Fruit fly (Drosophila melanogaster) whole organism, embryonic: ENCODE measurements around the gene CG7173.
A peak's percentile ranks its signal among the peaks of the same experiment; 100 is the strongest.

Source experiments
- Awh ChIP-seq: fragments of 200-800 bp; sonication (Bioruptor generic); IDR thresholded peaks from 2 replicates; pipeline ENCODE4, ENCODE4 v1.3.6; 2022; ENCODE audit warnings: missing biosample characterization, missing genetic modification characterization
- CG10209 ChIP-seq: fragments of 200-800 bp; sonication (Bioruptor generic); optimal IDR thresholded peaks from 3 replicates; lab custom pipeline; 2017; ENCODE audit warnings: missing biosample characterization, mild to moderate bottlenecking, missing genetic modification characterization, missing genetic modification reagents
- CG10431 ChIP-seq: fragments of 200-800 bp; sonication (Bioruptor generic); optimal IDR thresholded peaks from 3 replicates; lab custom pipeline; 2018; ENCODE audit warnings: missing biosample characterization, mild to moderate bottlenecking, missing genetic modification characterization
- CG13775 ChIP-seq: fragments of 200-800 bp; sonication (Bioruptor generic); optimal IDR thresholded peaks from 3 replicates; lab custom pipeline; 2017; ENCODE audit warnings: missing biosample characterization, mild to moderate bottlenecking, missing genetic modification characterization
- CG15696 ChIP-seq: fragments of 200-800 bp; sonication (Bioruptor generic); optimal IDR thresholded peaks from 2 replicates; lab custom pipeline; 2019; ENCODE audit warnings: missing biosample characterization, mild to moderate bottlenecking, missing genetic modification characterization, moderate library complexity
- CG16779 ChIP-seq: fragments of 200-800 bp; sonication (Bioruptor generic); IDR thresholded peaks from 2 replicates; pipeline ENCODE4 v1.3.6; 2022; ENCODE audit warnings: missing biosample characterization, missing genetic modification characterization
- CG17385 ChIP-seq: fragments of 200-800 bp; sonication (Bioruptor generic); optimal IDR thresholded peaks from 3 replicates; lab custom pipeline; 2018; ENCODE audit warnings: missing biosample characterization, mild to moderate bottlenecking, missing genetic modification characterization
- CG17829 ChIP-seq: fragments of 200-800 bp; optimal IDR thresholded peaks from 2 replicates; lab custom pipeline; 2019; ENCODE audit warnings: missing biosample characterization, mild to moderate bottlenecking, missing genetic modification characterization, moderate library complexity
- CG3065 ChIP-seq: fragments of 200-800 bp; sonication (Bioruptor generic); optimal IDR thresholded peaks from 2 replicates; lab custom pipeline; 2016; ENCODE audit warnings: missing biosample characterization, missing genetic modification characterization
- CG31365 ChIP-seq: fragments of 200-800 bp; sonication (Bioruptor generic); optimal IDR thresholded peaks from 2 replicates; lab custom pipeline; 2018; ENCODE audit warnings: missing biosample characterization, mild to moderate bottlenecking, missing genetic modification characterization
- CG32772 ChIP-seq: fragments of 200-800 bp; sonication (Bioruptor generic); IDR thresholded peaks from 2 replicates; pipeline ENCODE4 v1.3.6; 2022; ENCODE audit warnings: missing biosample characterization, missing genetic modification characterization
- CG4820 ChIP-seq: fragments of 200-800 bp; sonication (Bioruptor generic); optimal IDR thresholded peaks from 3 replicates; lab custom pipeline; 2016; ENCODE audit warnings: missing biosample characterization, missing genetic modification characterization
- CG8478 ChIP-seq: fragments of >200 bp; optimal IDR thresholded peaks from 2 replicates; lab custom pipeline; 2018
- CG9437 ChIP-seq: fragments of 200-800 bp; sonication (Bioruptor generic); optimal IDR thresholded peaks from 2 replicates; lab custom pipeline; 2018; ENCODE audit warnings: missing biosample characterization, mild to moderate bottlenecking, missing genetic modification characterization
- Chrac-16 ChIP-seq: fragments of 200-800 bp; sonication (Bioruptor generic); optimal IDR thresholded peaks from 3 replicates; lab custom pipeline; 2016; ENCODE audit warnings: missing biosample characterization, missing genetic modification characterization
- Dek ChIP-seq: fragments of 200-800 bp; sonication (Bioruptor generic); optimal IDR thresholded peaks from 3 replicates; lab custom pipeline; 2019; ENCODE audit warnings: missing biosample characterization, mild to moderate bottlenecking, missing genetic modification characterization, moderate library complexity
- Drgx ChIP-seq: fragments of 200-800 bp; sonication (Bioruptor generic); IDR thresholded peaks from 2 replicates; pipeline ENCODE4 v1.3.6; 2022; ENCODE audit warnings: missing biosample characterization, missing genetic modification characterization
- Fer2 ChIP-seq: fragments of 200-800 bp; sonication (Bioruptor generic); optimal IDR thresholded peaks from 2 replicates; lab custom pipeline; 2018; ENCODE audit warnings: missing biosample characterization, mild to moderate bottlenecking, missing genetic modification characterization, moderate library complexity
- GATAe ChIP-seq: fragments of 200-800 bp; sonication (Bioruptor generic); conservative IDR thresholded peaks from 2 replicates; pipeline ENCODE4 v1.3.6; 2022; ENCODE audit warnings: missing biosample characterization, missing genetic modification characterization
- Gsc ChIP-seq: fragments of 200-800 bp; sonication (Bioruptor generic); IDR thresholded peaks from 2 replicates; pipeline ENCODE4 v1.3.6; 2022; ENCODE audit warnings: missing biosample characterization, missing genetic modification characterization
- Mad ChIP-seq: fragments of 200-800 bp; sonication (Bioruptor generic); optimal IDR thresholded peaks from 2 replicates; lab custom pipeline; 2016; ENCODE audit warnings: missing biosample characterization, missing genetic modification characterization
- Neu2 ChIP-seq: fragments of 200-800 bp; sonication (Bioruptor generic); optimal IDR thresholded peaks from 3 replicates; lab custom pipeline; 2016; ENCODE audit warnings: missing biosample characterization, missing genetic modification characterization, borderline replicate concordance
- Ptx1 ChIP-seq: fragments of 200-800 bp; sonication (Bioruptor generic); IDR thresholded peaks from 2 replicates; pipeline ENCODE4 v1.3.6; 2022; ENCODE audit warnings: missing biosample characterization, missing genetic modification characterization
- Six4 ChIP-seq: fragments of 200-800 bp; sonication (Bioruptor generic); optimal IDR thresholded peaks from 2 replicates; lab custom pipeline; 2016; ENCODE audit warnings: missing biosample characterization, missing genetic modification characterization
- Sox100B ChIP-seq: fragments of 200-800 bp; sonication (Bioruptor generic); optimal IDR thresholded peaks from 3 replicates; lab custom pipeline; 2018; ENCODE audit warnings: missing biosample characterization, mild to moderate bottlenecking, missing genetic modification characterization
- amos ChIP-seq: fragments of 200-800 bp; sonication (Bioruptor generic); IDR thresholded peaks from 2 replicates; pipeline ENCODE4 v1.3.6; 2022; ENCODE audit warnings: missing biosample characterization, missing genetic modification characterization; ENCODE audit not compliant: partially characterized antibody
- bigmax ChIP-seq: fragments of 200-800 bp; sonication (Bioruptor generic); optimal IDR thresholded peaks from 2 replicates; lab custom pipeline; 2018; ENCODE audit warnings: missing biosample characterization, mild to moderate bottlenecking, missing genetic modification characterization
- cato ChIP-seq: fragments of 200-800 bp; sonication (Bioruptor generic); optimal IDR thresholded peaks from 2 replicates; lab custom pipeline; 2016; ENCODE audit warnings: missing biosample characterization, missing genetic modification characterization, borderline replicate concordance
- caup ChIP-seq: fragments of 200-800 bp; sonication (Bioruptor generic); optimal IDR thresholded peaks from 3 replicates; lab custom pipeline; 2017; ENCODE audit warnings: missing biosample characterization, mild to moderate bottlenecking, missing genetic modification characterization, moderate library complexity; ENCODE audit not compliant: severe bottlenecking
- crc ChIP-seq: fragments of 200-800 bp; sonication (Bioruptor generic); optimal IDR thresholded peaks from 2 replicates; lab custom pipeline; 2016; ENCODE audit warnings: missing biosample characterization, missing genetic modification characterization
- croc ChIP-seq: fragments of 200-800 bp; sonication (Bioruptor generic); conservative IDR thresholded peaks from 3 replicates; pipeline ENCODE4 v1.3.6; 2022; ENCODE audit warnings: missing biosample characterization, missing genetic modification characterization
- cwo ChIP-seq: fragments of 200-800 bp; sonication (Bioruptor generic); optimal IDR thresholded peaks from 3 replicates; lab custom pipeline; 2017; ENCODE audit warnings: missing biosample characterization, missing genetic modification characterization, mild to moderate bottlenecking, moderate library complexity, missing genetic modification reagents
- danr ChIP-seq: fragments of 200-800 bp; sonication (Bioruptor generic); IDR thresholded peaks from 2 replicates; pipeline ENCODE4 v1.3.6; 2022; ENCODE audit warnings: missing biosample characterization, missing genetic modification characterization
- fd3F ChIP-seq: fragments of 200-800 bp; sonication (Bioruptor generic); optimal IDR thresholded peaks from 2 replicates; lab custom pipeline; 2018; ENCODE audit warnings: missing biosample characterization, mild to moderate bottlenecking, missing genetic modification characterization, moderate library complexity
- fu2 ChIP-seq: fragments of 200-800 bp; sonication (Bioruptor generic); optimal IDR thresholded peaks from 2 replicates; lab custom pipeline; 2016; ENCODE audit warnings: missing biosample characterization, missing genetic modification characterization
- gsb ChIP-seq: fragments of 200-800 bp; sonication (Bioruptor generic); IDR thresholded peaks from 2 replicates; pipeline ENCODE4 v1.3.6; 2022; ENCODE audit warnings: missing biosample characterization, missing genetic modification characterization
- gsb-n ChIP-seq: fragments of 200-800 bp; sonication (Bioruptor generic); optimal IDR thresholded peaks from 3 replicates; lab custom pipeline; 2018; ENCODE audit warnings: missing biosample characterization, mild to moderate bottlenecking, missing genetic modification characterization
- lov ChIP-seq, 2 experiments: fragments of 200-800 bp in 1 of 2; fragments of >200 bp in 1 of 2; sonication (Bioruptor generic) in 1 of 2; IDR thresholded peaks in 1 of 2; optimal IDR thresholded peaks in 1 of 2; 2 replicates in 1 of 2; 3 replicates in 1 of 2; pipeline versions ENCODE4 v1.3.6 to Lab custom; 2017 to 2022; ENCODE audit warnings: missing biosample characterization in 1 of 2, missing genetic modification characterization in 1 of 2
- mam ChIP-seq: fragments of 200-800 bp; sonication (Bioruptor generic); optimal IDR thresholded peaks from 3 replicates; lab custom pipeline; 2016; ENCODE audit warnings: missing biosample characterization, missing genetic modification characterization
- nerfin-1 ChIP-seq: fragments of 200-800 bp; sonication (Bioruptor generic); optimal IDR thresholded peaks from 3 replicates; lab custom pipeline; 2019; ENCODE audit warnings: missing biosample characterization, mild to moderate bottlenecking, missing genetic modification characterization, moderate library complexity
- nerfin-2 ChIP-seq: fragments of 200-800 bp; sonication (Bioruptor generic); IDR thresholded peaks from 2 replicates; pipeline ENCODE4 v1.3.6; 2022; ENCODE audit warnings: missing biosample characterization, missing genetic modification characterization; ENCODE audit not compliant: partially characterized antibody
- p53 ChIP-seq: fragments of 200-800 bp; sonication (Bioruptor generic); optimal IDR thresholded peaks from 2 replicates; lab custom pipeline; 2016; ENCODE audit warnings: missing biosample characterization, missing genetic modification characterization
- ranshi ChIP-seq: fragments of 200-800 bp; sonication (Bioruptor generic); IDR thresholded peaks from 2 replicates; pipeline ENCODE4 v1.3.6; 2022; ENCODE audit warnings: missing biosample characterization, missing genetic modification characterization
- schlank ChIP-seq: fragments of 200-800 bp; sonication (Bioruptor generic); optimal IDR thresholded peaks from 2 replicates; lab custom pipeline; 2018; ENCODE audit warnings: missing biosample characterization, mild to moderate bottlenecking, missing genetic modification characterization
- slou ChIP-seq: fragments of 200-800 bp; sonication (Bioruptor generic); optimal IDR thresholded peaks from 3 replicates; lab custom pipeline; 2016; ENCODE audit warnings: missing biosample characterization, missing genetic modification characterization
- sr ChIP-seq: fragments of 200-800 bp; sonication (Bioruptor generic); IDR thresholded peaks from 3 replicates; pipeline ENCODE4 v1.3.6; 2022; ENCODE audit warnings: missing biosample characterization, missing genetic modification characterization
- stwl ChIP-seq: fragments of 200-800 bp; sonication (Bioruptor generic); optimal IDR thresholded peaks from 3 replicates; lab custom pipeline; 2018; ENCODE audit warnings: missing biosample characterization, mild to moderate bottlenecking, missing genetic modification characterization, moderate library complexity
- sug ChIP-seq: fragments of 200-800 bp; optimal IDR thresholded peaks from 2 replicates; lab custom pipeline; 2019; ENCODE audit warnings: missing biosample characterization, mild to moderate bottlenecking, missing genetic modification characterization, moderate library complexity
- unc-4 ChIP-seq: fragments of 200-800 bp; sonication (Bioruptor generic); IDR thresholded peaks from 2 replicates; pipeline ENCODE4 v1.3.6; 2022; ENCODE audit warnings: missing biosample characterization, missing genetic modification characterization; ENCODE audit not compliant: partially characterized antibody
- vvl ChIP-seq: fragments of 200-800 bp; sonication (Bioruptor generic); IDR thresholded peaks from 2 replicates; pipeline ENCODE4 v1.3.6; 2022; ENCODE audit warnings: missing biosample characterization, missing genetic modification characterization

The CG7173 gene

DNA sequence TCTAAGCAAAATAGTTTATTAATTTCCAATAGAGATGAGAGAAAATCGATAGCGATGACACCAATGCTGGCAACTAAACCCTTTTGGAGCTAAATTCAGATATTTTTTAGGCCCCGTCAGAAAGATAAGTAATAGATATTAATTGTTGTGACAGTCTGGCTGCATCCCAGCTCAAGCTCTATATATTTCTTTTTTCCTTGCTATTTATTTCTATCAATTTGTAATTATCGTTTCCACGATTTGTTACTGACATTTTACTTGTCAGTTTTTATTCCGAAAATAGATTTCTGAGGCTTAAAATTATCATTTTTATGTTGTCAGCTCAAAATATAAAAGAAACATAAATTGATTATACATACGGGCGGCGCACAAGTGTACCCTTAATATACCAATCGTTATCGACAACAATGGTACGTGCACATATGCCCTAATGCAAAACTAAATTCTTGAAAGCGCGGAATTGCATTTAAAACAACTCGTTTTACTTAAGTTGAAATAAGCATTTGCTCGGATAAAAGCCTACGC, 10.9 kb upstream of the CG7173 start, which contains the start of the genes CRIF and SMC5 (continued):
- TF ChIP-seq cato (GFP tag; lab: Kevin White, UChicago) = no peak
- TF ChIP-seq Awh (GFP tag; lab: Robert Waterston, UW) = no peak; the same call in 1 of the 2 replicates
- no peak for TF ChIP-seq CG17385
- peak; percentile 49 for TF ChIP-seq Ptx1 (GFP tag; lab: Robert Waterston, UW)
- peak; percentile 17 for TF ChIP-seq fu2 (GFP tag; lab: Kevin White, UChicago)
- TF ChIP-seq CG8478 = no peak
- TF ChIP-seq GATAe (GFP tag; lab: Robert Waterston, UW) = no peak; the same call in 1 of the 2 replicates
- no peak for TF ChIP-seq nerfin-2
- TF ChIP-seq Mad = peak; percentile 56
- TF ChIP-seq sug = peak; percentile 76
- TF ChIP-seq lov (optimal IDR thresholded peaks at IDR 0.05; lab: Kevin White, UChicago) = no peak
- no peak for TF ChIP-seq lov (GFP tag; IDR thresholded peaks at IDR 0.05; lab: Robert Waterston, UW)
- TF ChIP-seq schlank = no peak
- TF ChIP-seq CG10209 (GFP tag; lab: Kevin White, UChicago) = peak; percentile 52
- TF ChIP-seq mam (GFP tag; lab: Kevin White, UChicago) = peak; percentile 82
- TF ChIP-seq CG31365 = no peak
- no peak for TF ChIP-seq bigmax (GFP tag; lab: Kevin White, UChicago)
- TF ChIP-seq croc (GFP tag; lab: Robert Waterston, UW) = 0 out of 3 replicates have a peak, but pooled peaks have one; percentile 31
- TF ChIP-seq vvl = peak; percentile 45; the same call in 1 of the 2 replicates
- peak; percentile 30 for TF ChIP-seq slou (GFP tag; lab: Kevin White, UChicago)
- peak; percentile 54 for TF ChIP-seq Dek (tag; lab: Kevin White, UChicago)
- TF ChIP-seq Fer2 = peak; percentile 52
- TF ChIP-seq Chrac-16 = peak; percentile 68
- TF ChIP-seq cwo = no peak
- no peak for TF ChIP-seq crc (GFP tag; lab: Kevin White, UChicago)
- no peak for TF ChIP-seq sr (GFP tag; lab: Robert Waterston, UW)
- peak; percentile 48 for TF ChIP-seq p53
- TF ChIP-seq Drgx = no peak
- peak; percentile 85 for TF ChIP-seq CG13775 (GFP tag; lab: Kevin White, UChicago)
- TF ChIP-seq caup = peak; percentile 22
- no peak for TF ChIP-seq gsb
- peak; percentile 58 for TF ChIP-seq CG4820 (GFP tag; lab: Kevin White, UChicago)
- no peak for TF ChIP-seq gsb-n (tag; lab: Kevin White, UChicago)
- TF ChIP-seq CG15696 (tag; lab: Kevin White, UChicago) = peak; percentile 67
- no peak; the same call in 1 of the 2 replicates for TF ChIP-seq ranshi (GFP tag; lab: Robert Waterston, UW)
- TF ChIP-seq nerfin-1 (tag; lab: Kevin White, UChicago) = peak; percentile 42
- TF ChIP-seq amos (GFP tag; lab: Robert Waterston, UW) = no peak
- TF ChIP-seq Six4 = peak; percentile 51
- peak; percentile 54 for TF ChIP-seq fd3F
- TF ChIP-seq Sox100B (GFP tag; lab: Kevin White, UChicago) = peak; percentile 61
- TF ChIP-seq CG16779 (GFP tag; lab: Robert Waterston, UW) = no peak
- TF ChIP-seq CG10431 (GFP tag; lab: Kevin White, UChicago) = no peak
- TF ChIP-seq Neu2 (GFP tag; lab: Kevin White, UChicago) = peak; percentile 14
- no peak for TF ChIP-seq danr (GFP tag; lab: Robert Waterston, UW)
- no peak for TF ChIP-seq CG9437 (GFP tag; lab: Kevin White, UChicago)
- peak; percentile 67 for TF ChIP-seq CG17829 (tag; lab: Kevin White, UChicago)
- TF ChIP-seq unc-4 = no peak
- TF ChIP-seq CG3065 (GFP tag; lab: Kevin White, UChicago) = peak; percentile 9
- TF ChIP-seq CG32772 = no peak
- no peak for TF ChIP-seq stwl (tag; lab: Kevin White, UChicago)
- TF ChIP-seq Gsc (GFP tag; lab: Robert Waterston, UW) = no peak
